Worm (Caenorhabditis elegans) whole organism, L1 larva: ENCODE data around the gene xbx-5.

Experiments
- Y116A8C.19 ChIP-seq: sonication (generic microtip); optimal IDR thresholded peaks from 2 replicates; lab custom pipeline; 2016; ENCODE audit warnings: missing compliant biosample characterization, missing genetic modification characterization, borderline replicate concordance
- elt-2 ChIP-seq: sonication (generic microtip); optimal IDR thresholded peaks from 2 replicates; lab custom pipeline; 2016; ENCODE audit warnings: missing genetic modification characterization, mild to moderate bottlenecking, inconsistent platforms, missing compliant biosample characterization, missing genetic modification reagents
- lsy-2 ChIP-seq, 2 experiments: fragments of 150-350 bp; optimal IDR thresholded peaks; 2 replicates each; lab custom pipeline; 2014; ENCODE audit warnings: missing biosample characterization in 2 of 2, missing genetic modification characterization in 2 of 2
- pqm-1 ChIP-seq: sonication (generic microtip); optimal IDR thresholded peaks from 3 replicates; lab custom pipeline; 2017; ENCODE audit warnings: missing biosample characterization, missing genetic modification characterization
- snu-23 ChIP-seq: sonication (generic microtip); optimal IDR thresholded peaks from 2 replicates; lab custom pipeline; 2016; ENCODE audit warnings: missing genetic modification characterization, missing compliant biosample characterization

DNA sequence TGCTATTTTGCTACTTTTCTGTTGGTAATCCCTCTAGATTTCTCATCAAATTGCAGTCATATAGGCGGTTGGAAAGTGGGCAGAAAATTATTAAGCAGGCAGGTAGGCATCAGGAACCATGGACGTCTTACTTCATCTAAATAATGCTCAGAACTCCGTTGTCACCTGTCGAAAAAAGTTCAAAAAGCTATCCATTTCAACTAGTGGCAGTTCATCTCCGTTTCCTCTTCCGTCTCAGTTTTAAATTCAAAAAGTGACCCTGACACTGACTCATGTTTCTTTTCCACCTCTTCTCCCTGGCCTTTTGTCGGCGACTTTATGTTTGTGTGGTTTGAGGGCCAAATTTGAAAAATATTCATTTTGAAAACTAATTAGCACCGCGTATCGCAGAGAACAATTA lies 29.7 kb downstream of the xbx-5 start:
- no peak for TF ChIP-seq elt-2 (tag; lab: Kevin White, UChicago)
- TF ChIP-seq Y116A8C.19 (tag; lab: Kevin White, UChicago), result no peak
- TF ChIP-seq lsy-2 (tag; optimal IDR thresholded peaks at IDR 0.05; lab: Kevin White, UChicago), result no peak
- no peak for TF ChIP-seq pqm-1 (tag; lab: Kevin White, UChicago)
- TF ChIP-seq snu-23 (GFP tag; lab: Kevin White, UChicago), result no peak
